Fruit fly (Drosophila melanogaster): ENCODE results near the gene Psf1.

Gene Psf1

dm6 chr3L:1202588-1203195, 44.8 kb downstream of the Psf1 start, which contains the start of gene meep (continued):
- TF ChIP-seq Six4 (GFP tag; optimal IDR thresholded peaks at IDR 0.05) (no peak), ERR (GFP tag; optimal IDR thresholded peaks at IDR 0.05) (peak; percentile 76), CG12769 (tag; optimal IDR thresholded peaks at IDR 0.05) (peak; percentile 76), CG1233 (GFP tag; optimal IDR thresholded peaks at IDR 0.05) (no peak), CG10366 (GFP tag; IDR thresholded peaks at IDR 0.05) (peak; percentile 11; the same call in 1 of the 2 replicates), Med (GFP tag) (peak; percentile 55), Side (GFP tag; optimal IDR thresholded peaks at IDR 0.05) (no peak), sug (tag; optimal IDR thresholded peaks at IDR 0.05) (peak; percentile 93)

- TF ChIP-seq ssp (GFP tag; IDR thresholded peaks at IDR 0.05), result no peak
- TF ChIP-seq sens (GFP tag), result peak; percentile 16
- no peak for TF ChIP-seq pan (optimal IDR thresholded peaks at IDR 0.05)
- TF ChIP-seq pan (GFP tag; optimal IDR thresholded peaks at IDR 0.05 in 1 of 2, IDR thresholded peaks at IDR 0.05 in 1 of 2), result no peak
- peak; percentile 54 for TF ChIP-seq Vsx1 (GFP tag; optimal IDR thresholded peaks at IDR 0.05)
- no peak for TF ChIP-seq ttk (GFP tag; IDR thresholded peaks at IDR 0.05)
- peak; percentile 66 for TF ChIP-seq CG5180 (GFP tag; optimal IDR thresholded peaks at IDR 0.05)
- no peak for TF ChIP-seq toy (GFP tag; IDR thresholded peaks at IDR 0.05)
- no peak for TF ChIP-seq CG4328 (GFP tag; optimal IDR thresholded peaks at IDR 0.05)
- TF ChIP-seq lmd (GFP tag; IDR thresholded peaks at IDR 0.05), result no peak
- no peak for TF ChIP-seq knrl (GFP tag; IDR thresholded peaks at IDR 0.05; ENCODE audit: partially characterized antibody)
- TF ChIP-seq Deaf1 (tag; optimal IDR thresholded peaks at IDR 0.05), result peak; percentile 5
- TF ChIP-seq CG12299 (tag; optimal IDR thresholded peaks at IDR 0.05), result no peak
- no peak for TF ChIP-seq pnt (GFP tag; optimal IDR thresholded peaks at IDR 0.05)
- no peak for TF ChIP-seq CG3995 (GFP tag; optimal IDR thresholded peaks at IDR 0.05)
- 0 out of 2 replicates have a peak, but pooled peaks have one; percentile 32 for TF ChIP-seq vvl (GFP tag; IDR thresholded peaks at IDR 0.05)
- TF ChIP-seq CG3407 (GFP tag; optimal IDR thresholded peaks at IDR 0.05), result no peak
- no peak for TF ChIP-seq bowl (GFP tag; IDR thresholded peaks at IDR 0.05)
- no peak for TF ChIP-seq Hey (tag; optimal IDR thresholded peaks at IDR 0.05)
- no peak for TF ChIP-seq Lpt (GFP tag; optimal IDR thresholded peaks at IDR 0.05)
- TF ChIP-seq CG15269 (tag; optimal IDR thresholded peaks at IDR 0.05), result no peak
- no peak for TF ChIP-seq lov (optimal IDR thresholded peaks at IDR 0.05)
- 0 out of 3 replicates have a peak, but pooled peaks have one; percentile 41 for TF ChIP-seq lov (GFP tag; IDR thresholded peaks at IDR 0.05)
- no peak for TF ChIP-seq sc (optimal IDR thresholded peaks at IDR 0.05)
- no peak for TF ChIP-seq sc (GFP tag; optimal IDR thresholded peaks at IDR 0.05)
- 0 out of 4 replicates have a peak, but pooled peaks have one; percentile 34 for TF ChIP-seq chinmo (GFP tag; IDR thresholded peaks at IDR 0.05; ENCODE audit: partially characterized antibody)
- no peak for TF ChIP-seq stwl (tag; optimal IDR thresholded peaks at IDR 0.05)
- no peak for TF ChIP-seq CG12942 (GFP tag; optimal IDR thresholded peaks at IDR 0.05)
- no peak for TF ChIP-seq sr (GFP tag; IDR thresholded peaks at IDR 0.05)
- TF ChIP-seq tna (GFP tag; IDR thresholded peaks at IDR 0.05; ENCODE audit: partially characterized antibody), result no peak
- no peak for TF ChIP-seq CG30403 (GFP tag; optimal IDR thresholded peaks at IDR 0.05)
- TF ChIP-seq CG2116 (GFP tag; optimal IDR thresholded peaks at IDR 0.05), result no peak
- TF ChIP-seq amos (GFP tag; IDR thresholded peaks at IDR 0.05; ENCODE audit: partially characterized antibody), result no peak
- TF ChIP-seq CG17612 (GFP tag; IDR thresholded peaks at IDR 0.05), result no peak
- no peak for TF ChIP-seq bab2 (GFP tag; optimal IDR thresholded peaks at IDR 0.05)
- TF ChIP-seq CG12769 (tag; optimal IDR thresholded peaks at IDR 0.05), result peak; percentile 13
- TF ChIP-seq Med (GFP tag), result peak; percentile 35
- TF ChIP-seq cas (GFP tag; IDR thresholded peaks at IDR 0.05), result no peak
- no peak for TF ChIP-seq ATbp (GFP tag; optimal IDR thresholded peaks at IDR 0.05)
- no peak for TF ChIP-seq CG8290 (GFP tag; optimal IDR thresholded peaks at IDR 0.05)
- peak in 1 of 2 experiments; percentile 4 for TF ChIP-seq CG8290 (tag; optimal IDR thresholded peaks at IDR 0.05)
- TF ChIP-seq oc (tag; optimal IDR thresholded peaks at IDR 0.05), result peak; percentile 10
- no peak for TF ChIP-seq Fer1 (GFP tag; optimal IDR thresholded peaks at IDR 0.05)
Measured at dm6 chr3L:1200357-1201051, 47.0 kb downstream of the Psf1 start, which contains the start of gene mwh. TSS of gene mwh (plus strand) at chr3L:1200786.
